Worm (Caenorhabditis elegans): ENCODE measurements around the gene heh-1.
A peak's percentile ranks its signal among the peaks of the same experiment; 100 is the strongest.

- peak; percentile 51 for TF ChIP-seq unc-39 (tag; optimal IDR thresholded peaks at IDR 0.05)
- peak; percentile 79 for TF ChIP-seq lin-13 (tag; optimal IDR thresholded peaks at IDR 0.05)
These were observed 24.3 kb downstream of the heh-1 start, which contains the start of gene R148.3 for ce11 chrIII:3174985-3175384.

Data from whole organism, mixed stage, embryonic.